Worm (Caenorhabditis elegans): Measurements from ENCODE around the gene nhr-129.

nhr-129 gene

DNA sequence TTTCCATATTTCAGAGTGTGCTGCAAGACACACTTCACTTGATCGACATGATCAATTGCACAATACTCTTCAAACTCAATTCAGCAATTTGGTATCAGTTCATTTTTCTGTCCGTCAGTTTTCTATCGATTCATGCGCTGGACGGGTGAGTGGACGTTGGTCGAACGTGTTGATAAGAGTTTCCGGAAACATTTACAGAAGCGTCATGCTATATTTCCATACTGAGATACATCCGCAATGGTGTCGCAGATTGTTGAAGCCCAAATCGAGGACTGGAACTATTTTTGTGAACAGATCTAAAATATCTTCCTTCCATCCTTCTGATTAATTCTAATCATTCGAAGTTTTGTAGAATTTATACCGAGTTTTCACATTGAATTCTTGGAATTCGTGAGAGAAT, 38.8 kb upstream of the nhr-129 start:
- no peak for TF ChIP-seq pes-1 (GFP tag; IDR thresholded peaks at IDR 0.05)
- TF ChIP-seq hmbx-1 (tag; optimal IDR thresholded peaks at IDR 0.05) = no peak
- no peak for TF ChIP-seq tbx-11 (GFP tag; IDR thresholded peaks at IDR 0.05)
- no peak for TF ChIP-seq tra-4 (tag; optimal IDR thresholded peaks at IDR 0.05)
- no peak for TF ChIP-seq hmg-4 (GFP tag; optimal IDR thresholded peaks at IDR 0.05)
- TF ChIP-seq flt-1 (GFP tag; IDR thresholded peaks at IDR 0.05) = no peak
- TF ChIP-seq aly-1 (tag; optimal IDR thresholded peaks at IDR 0.05) = no peak
- no peak for TF ChIP-seq hnd-1 (tag; optimal IDR thresholded peaks at IDR 0.05)
- TF ChIP-seq ceh-36 (tag; optimal IDR thresholded peaks at IDR 0.05) = no peak
- TF ChIP-seq sea-1 (GFP tag; conservative IDR thresholded peaks at IDR 0.05) = no peak
- TF ChIP-seq ets-7 (tag; optimal IDR thresholded peaks at IDR 0.05) = no peak
- no peak for TF ChIP-seq F13C5.2 (tag; optimal IDR thresholded peaks at IDR 0.05)
- TF ChIP-seq B0310.2 (tag; optimal IDR thresholded peaks at IDR 0.05) = no peak
- no peak for TF ChIP-seq tbx-37 (GFP tag; conservative IDR thresholded peaks at IDR 0.05)

DNA sequence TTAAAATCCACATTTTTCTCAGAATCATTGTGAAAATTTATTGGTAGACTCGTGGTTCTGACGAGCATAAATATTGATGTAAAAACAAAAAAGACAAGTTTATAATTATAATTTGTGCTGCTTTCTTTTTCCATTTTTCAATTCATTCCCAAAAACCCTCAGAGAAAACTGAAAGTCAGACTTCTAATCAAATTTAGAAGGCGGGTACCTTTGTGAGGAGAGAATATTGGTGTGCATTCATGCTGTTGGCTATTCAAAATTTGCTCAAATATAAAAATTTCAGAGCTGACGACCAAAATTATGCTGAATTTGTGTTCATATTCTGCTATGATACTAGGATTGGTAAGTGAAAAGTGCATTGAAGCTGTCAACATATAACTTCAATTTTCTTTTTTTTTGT, 36.2 kb upstream of the nhr-129 start, which contains the start of gene srx-125:
Gene srx-125 (plus strand): TSS at position 301 of the 400 bp plus-strand sequence.
- TF ChIP-seq flt-1 (GFP tag; IDR thresholded peaks at IDR 0.05) = no peak
- no peak for TF ChIP-seq ama-1 (optimal IDR thresholded peaks at IDR 0.05)
- TF ChIP-seq aly-1 (tag; optimal IDR thresholded peaks at IDR 0.05) = no peak

DNA sequence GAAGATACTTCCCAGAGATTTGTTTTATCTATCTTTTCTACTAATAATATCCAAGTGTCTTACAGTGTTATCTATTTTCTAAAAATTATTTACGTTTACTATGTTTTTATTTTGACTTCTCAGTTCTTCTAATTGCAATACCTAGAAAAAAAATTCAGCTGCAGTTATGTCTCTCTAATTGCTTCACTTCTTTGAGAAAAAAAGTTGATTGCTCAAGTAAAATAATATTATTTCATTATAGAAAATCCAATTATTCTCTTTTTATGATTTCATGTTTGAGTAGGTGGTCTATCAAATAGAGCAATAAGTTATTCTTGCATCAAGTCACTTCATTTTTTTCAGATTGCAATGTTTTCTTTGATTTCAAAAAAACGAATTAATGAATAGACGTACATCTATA, 35.7 kb upstream of the nhr-129 start:
- no peak for TF ChIP-seq F13C5.2 (tag; optimal IDR thresholded peaks at IDR 0.05)
- TF ChIP-seq ets-7 (tag; optimal IDR thresholded peaks at IDR 0.05) = no peak
- no peak for TF ChIP-seq hmbx-1 (tag; optimal IDR thresholded peaks at IDR 0.05)
- TF ChIP-seq aly-1 (tag; optimal IDR thresholded peaks at IDR 0.05) = no peak
- no peak for TF ChIP-seq sea-1 (GFP tag; conservative IDR thresholded peaks at IDR 0.05)
- TF ChIP-seq flt-1 (GFP tag; IDR thresholded peaks at IDR 0.05) = no peak
- TF ChIP-seq scrt-1 (GFP tag; IDR thresholded peaks at IDR 0.05) = no peak
- TF ChIP-seq ceh-36 (tag; optimal IDR thresholded peaks at IDR 0.05) = no peak
- TF ChIP-seq ceh-13 (GFP tag; optimal IDR thresholded peaks at IDR 0.05) = no peak
- TF ChIP-seq tra-4 (tag; optimal IDR thresholded peaks at IDR 0.05) = no peak
- no peak for TF ChIP-seq tbx-11 (GFP tag; IDR thresholded peaks at IDR 0.05)
- TF ChIP-seq hmg-4 (GFP tag; optimal IDR thresholded peaks at IDR 0.05) = no peak
- TF ChIP-seq tbx-37 (GFP tag; conservative IDR thresholded peaks at IDR 0.05) = no peak
- no peak for TF ChIP-seq pes-1 (GFP tag; IDR thresholded peaks at IDR 0.05)
- no peak for TF ChIP-seq hnd-1 (tag; optimal IDR thresholded peaks at IDR 0.05)
- no peak for TF ChIP-seq ama-1 (optimal IDR thresholded peaks at IDR 0.05)
- TF ChIP-seq B0310.2 (tag; optimal IDR thresholded peaks at IDR 0.05) = no peak

ce11 chrV:13364227-13364626, 33.4 kb upstream of the nhr-129 start:
- no peak for TF ChIP-seq tbx-11 (GFP tag; IDR thresholded peaks at IDR 0.05)
- no peak for TF ChIP-seq hnd-1 (tag; optimal IDR thresholded peaks at IDR 0.05)
- no peak for TF ChIP-seq hmg-4 (GFP tag; optimal IDR thresholded peaks at IDR 0.05)
- TF ChIP-seq flt-1 (GFP tag; IDR thresholded peaks at IDR 0.05) = no peak
- TF ChIP-seq ets-7 (tag; optimal IDR thresholded peaks at IDR 0.05) = no peak
- no peak for TF ChIP-seq ceh-36 (tag; optimal IDR thresholded peaks at IDR 0.05)
- TF ChIP-seq hmbx-1 (tag; optimal IDR thresholded peaks at IDR 0.05) = no peak
- no peak for TF ChIP-seq tra-4 (tag; optimal IDR thresholded peaks at IDR 0.05)
- TF ChIP-seq pes-1 (GFP tag; IDR thresholded peaks at IDR 0.05) = no peak
- TF ChIP-seq sea-1 (GFP tag; conservative IDR thresholded peaks at IDR 0.05) = no peak
- no peak for TF ChIP-seq scrt-1 (GFP tag; IDR thresholded peaks at IDR 0.05)

- TF ChIP-seq B0310.2 (tag; optimal IDR thresholded peaks at IDR 0.05) (no peak), ceh-36 (tag; optimal IDR thresholded peaks at IDR 0.05) (no peak), ama-1 (optimal IDR thresholded peaks at IDR 0.05) (no peak), F13C5.2 (tag; optimal IDR thresholded peaks at IDR 0.05) (no peak), hnd-1 (tag; optimal IDR thresholded peaks at IDR 0.05) (no peak), tbx-37 (GFP tag; conservative IDR thresholded peaks at IDR 0.05) (no peak), ets-7 (tag; optimal IDR thresholded peaks at IDR 0.05) (no peak), tra-4 (tag; optimal IDR thresholded peaks at IDR 0.05) (no peak), flt-1 (GFP tag; IDR thresholded peaks at IDR 0.05) (no peak), tbx-11 (GFP tag; IDR thresholded peaks at IDR 0.05) (no peak), hmg-4 (GFP tag; optimal IDR thresholded peaks at IDR 0.05) (no peak)
These were observed 32.6 kb upstream of the nhr-129 start, which contains the start of gene srg-46 for ce11 chrV:13363415-13363814. srg-46 (plus strand) TSS chrV:13363715.

- no peak for TF ChIP-seq ama-1 (optimal IDR thresholded peaks at IDR 0.05)
- no peak for TF ChIP-seq ceh-13 (GFP tag; optimal IDR thresholded peaks at IDR 0.05)
- TF ChIP-seq hmg-4 (GFP tag; optimal IDR thresholded peaks at IDR 0.05) = no peak
These were observed 29.4 kb upstream of the nhr-129 start, which contains the start of gene F32H5.4 for ce11 chrV:13360254-13360653. F32H5.4 (plus strand) TSS chrV:13360554.

ce11 chrV:13358823-13359592, 28.2 kb upstream of the nhr-129 start, which contains the start of gene F32H5.3:
F32H5.3 (plus strand) TSS chrV:13359335.
- TF ChIP-seq hmg-4 (GFP tag; optimal IDR thresholded peaks at IDR 0.05) (no peak), pes-1 (GFP tag; IDR thresholded peaks at IDR 0.05) (no peak), tbx-11 (GFP tag; IDR thresholded peaks at IDR 0.05) (no peak), scrt-1 (GFP tag; IDR thresholded peaks at IDR 0.05) (no peak), aly-1 (tag; optimal IDR thresholded peaks at IDR 0.05) (no peak), sea-1 (GFP tag; conservative IDR thresholded peaks at IDR 0.05) (no peak), hmbx-1 (tag; optimal IDR thresholded peaks at IDR 0.05) (no peak), tra-4 (tag; optimal IDR thresholded peaks at IDR 0.05) (no peak), ets-7 (tag; optimal IDR thresholded peaks at IDR 0.05) (no peak), flt-1 (GFP tag; IDR thresholded peaks at IDR 0.05) (no peak), ama-1 (optimal IDR thresholded peaks at IDR 0.05) (no peak), ceh-36 (tag; optimal IDR thresholded peaks at IDR 0.05) (no peak), ceh-13 (GFP tag; optimal IDR thresholded peaks at IDR 0.05) (no peak), hnd-1 (tag; optimal IDR thresholded peaks at IDR 0.05) (no peak), F13C5.2 (tag; optimal IDR thresholded peaks at IDR 0.05) (no peak), B0310.2 (tag; optimal IDR thresholded peaks at IDR 0.05) (no peak), tbx-37 (GFP tag; conservative IDR thresholded peaks at IDR 0.05) (no peak)

All from whole organism, early embryonic.